Fruit fly (Drosophila melanogaster): ENCODE results near the gene CG42467.

The CG42467 gene

DNA sequence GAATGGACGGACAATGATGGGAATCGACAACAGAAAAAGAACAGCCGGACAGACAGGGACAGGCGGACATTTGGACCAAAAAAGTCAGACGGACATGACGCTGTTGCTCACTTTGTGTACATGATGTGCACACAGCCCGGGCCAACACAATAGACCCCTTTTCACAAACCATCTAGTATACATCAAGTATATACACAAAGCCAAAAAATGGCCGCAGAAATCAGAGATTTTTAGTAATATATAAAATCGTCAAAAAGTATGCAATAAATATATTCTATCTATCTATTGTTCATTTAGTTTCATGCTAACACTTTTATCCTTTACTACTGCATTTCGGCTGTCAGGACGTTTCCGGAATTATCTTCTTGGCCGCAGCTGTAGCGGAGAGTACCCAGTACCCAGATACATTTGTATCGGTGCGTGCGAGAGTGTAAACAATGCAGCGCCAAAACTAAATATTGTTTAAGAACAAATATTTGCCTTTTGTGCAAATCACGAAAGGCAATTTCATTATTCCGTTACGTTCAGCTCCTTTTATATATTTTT lies 18.4 kb downstream of the CG42467 start:
- no peak for TF ChIP-seq noc (tag; optimal IDR thresholded peaks at IDR 0.05)

DNA sequence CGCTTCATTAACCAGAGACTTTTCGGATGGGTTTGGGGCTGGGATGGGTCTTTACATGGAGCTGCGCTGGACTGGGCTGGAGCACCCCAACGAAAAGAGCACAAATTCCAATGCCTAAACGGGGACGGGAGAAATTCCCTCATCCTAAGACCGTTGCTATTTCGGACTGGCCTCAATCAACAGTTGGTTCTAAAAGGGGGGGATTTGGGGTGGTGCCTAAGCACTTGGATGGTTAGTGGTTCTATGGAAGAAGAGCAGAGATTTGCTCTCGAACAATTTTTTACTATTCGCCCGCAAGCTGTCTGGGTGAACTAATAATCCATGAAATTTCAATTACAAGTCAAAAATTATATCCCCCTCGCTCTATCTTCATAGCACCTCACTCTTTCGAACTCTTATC lies 28.5 kb downstream of the CG42467 start:
- TF ChIP-seq noc (tag; optimal IDR thresholded peaks at IDR 0.05) = no peak

DNA sequence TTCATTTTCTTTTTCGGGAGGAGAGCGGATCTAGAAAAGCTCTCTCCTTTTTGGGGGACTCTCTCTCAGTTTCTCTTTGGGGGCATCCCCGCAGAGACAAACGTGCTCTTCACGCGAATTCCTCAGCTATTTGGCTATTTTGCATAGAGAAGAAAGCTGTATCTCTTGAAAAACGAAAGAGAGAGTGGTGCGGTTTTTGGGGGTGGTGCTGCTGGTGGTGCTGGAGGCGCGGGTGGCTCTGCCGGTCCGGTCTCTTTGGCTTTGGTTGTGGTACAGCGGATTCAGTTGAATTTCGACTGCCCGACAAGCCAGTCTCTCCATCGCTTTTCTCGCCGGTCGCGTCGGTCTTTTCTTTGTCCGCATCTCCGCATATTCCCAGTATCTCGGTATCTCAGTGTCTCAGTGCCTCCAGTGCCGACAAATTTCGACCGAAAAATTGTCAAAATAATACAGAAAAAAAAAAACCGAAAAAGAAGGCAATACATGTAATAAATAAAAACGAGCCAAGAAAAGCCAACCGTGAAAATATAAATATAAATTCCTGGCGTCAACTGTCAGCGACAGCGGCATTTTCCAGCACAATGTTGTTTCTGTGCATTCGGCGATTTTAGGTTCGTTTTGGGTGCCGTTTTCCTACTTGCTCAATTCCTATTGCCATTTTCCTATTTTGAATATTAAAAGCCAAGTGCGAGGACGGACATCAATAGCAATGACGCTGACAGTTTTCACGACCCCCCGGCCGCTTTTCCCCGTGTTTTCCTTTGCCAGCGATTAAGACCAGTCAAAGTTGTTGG lies 29.3 kb downstream of the CG42467 start, which contains the start of gene CG10019:
Gene CG10019 (plus strand): TSS at position 285 of the 794 bp plus-strand sequence.
- TF ChIP-seq noc (tag; optimal IDR thresholded peaks at IDR 0.05) = no peak

DNA sequence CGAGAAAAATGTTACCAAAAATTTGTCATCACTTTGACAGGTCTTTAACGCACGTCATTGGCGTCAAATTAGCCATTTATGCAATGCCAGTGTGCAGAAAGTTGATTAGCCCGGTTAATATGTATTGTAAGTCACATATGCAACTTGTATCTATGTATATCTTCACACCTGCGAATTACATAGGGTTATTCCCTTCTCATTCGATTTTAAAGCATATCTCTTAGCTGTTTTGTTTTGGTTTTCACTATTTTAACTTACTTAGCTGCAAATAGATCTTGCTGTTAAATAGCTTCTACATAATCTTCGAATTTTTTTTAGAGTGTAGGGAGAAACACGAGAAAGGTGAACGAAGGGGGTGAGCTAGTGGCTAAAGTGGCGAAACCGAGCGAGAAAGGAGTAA lies 30.0 kb downstream of the CG42467 start:
- TF ChIP-seq noc (tag; optimal IDR thresholded peaks at IDR 0.05) = no peak

DNA sequence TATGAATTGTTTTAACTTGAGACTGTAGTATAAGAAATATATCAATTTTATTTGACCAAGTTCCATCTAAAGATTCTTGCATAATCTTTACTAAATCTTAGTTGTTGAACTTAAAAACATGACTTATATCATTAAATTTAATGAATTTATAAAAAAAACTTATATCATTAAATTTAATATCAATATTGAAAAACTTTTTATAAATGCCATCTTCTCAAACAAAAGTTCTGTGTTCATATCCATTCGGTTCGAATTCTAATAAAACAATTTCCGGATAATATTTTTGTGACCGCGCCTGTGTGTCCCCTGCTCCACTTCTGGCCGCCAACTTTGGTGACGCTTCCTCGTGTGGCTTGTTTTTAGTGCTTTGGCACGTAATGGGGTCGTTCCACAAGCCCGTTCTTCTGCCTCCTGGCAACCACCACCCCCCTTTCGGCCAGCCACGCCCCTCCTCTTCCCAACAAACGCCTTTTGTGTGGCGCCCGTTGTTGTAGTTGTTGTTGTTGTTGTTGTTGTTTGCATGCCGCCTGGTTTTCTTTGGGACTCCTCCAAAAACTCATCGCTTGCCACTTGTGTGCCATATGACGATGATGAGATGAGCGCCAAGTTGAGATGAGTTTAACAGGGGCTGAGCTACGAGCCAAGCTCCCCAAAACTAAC lies 36.0 kb downstream of the CG42467 start:
- TF ChIP-seq noc (tag; optimal IDR thresholded peaks at IDR 0.05) = no peak

DNA sequence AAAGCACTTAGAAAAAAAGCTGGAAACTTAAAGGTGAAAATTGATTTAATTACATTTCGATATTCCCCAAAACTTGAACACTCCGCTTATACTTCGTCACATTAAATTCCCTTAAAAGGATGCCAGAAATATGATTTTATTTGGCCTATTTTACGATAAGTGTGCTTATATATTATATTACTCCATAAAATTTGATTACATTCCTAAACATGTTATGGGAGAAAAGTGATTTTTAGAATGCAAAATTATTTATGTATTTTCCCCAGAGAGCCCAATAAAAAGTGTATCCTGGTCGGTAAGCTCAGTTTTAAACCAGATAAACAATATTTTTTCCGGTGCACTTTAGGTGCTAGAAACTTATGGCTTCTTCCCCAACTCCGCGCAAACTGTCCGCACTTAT lies 36.6 kb downstream of the CG42467 start:
- no peak for TF ChIP-seq noc (tag; optimal IDR thresholded peaks at IDR 0.05)

DNA sequence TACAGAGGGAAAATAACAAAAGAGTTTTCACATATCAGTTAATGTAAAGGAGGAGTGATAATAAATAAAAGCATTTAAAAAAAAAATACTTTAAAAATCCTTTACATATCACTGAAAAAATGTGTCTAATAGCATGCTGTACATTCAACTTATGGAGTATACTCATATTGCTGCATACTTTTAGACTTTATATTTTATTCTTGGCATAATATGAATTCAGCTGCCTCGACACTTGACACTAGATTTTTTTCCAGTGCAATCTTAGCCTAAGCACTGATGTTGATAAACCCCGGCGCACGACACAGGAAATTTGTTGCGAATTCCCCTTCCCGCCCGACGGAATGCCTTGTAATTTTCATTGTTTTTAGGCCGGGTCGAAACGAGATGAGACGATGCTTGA lies 39.4 kb downstream of the CG42467 start:
- no peak for TF ChIP-seq noc (tag; optimal IDR thresholded peaks at IDR 0.05)

DNA sequence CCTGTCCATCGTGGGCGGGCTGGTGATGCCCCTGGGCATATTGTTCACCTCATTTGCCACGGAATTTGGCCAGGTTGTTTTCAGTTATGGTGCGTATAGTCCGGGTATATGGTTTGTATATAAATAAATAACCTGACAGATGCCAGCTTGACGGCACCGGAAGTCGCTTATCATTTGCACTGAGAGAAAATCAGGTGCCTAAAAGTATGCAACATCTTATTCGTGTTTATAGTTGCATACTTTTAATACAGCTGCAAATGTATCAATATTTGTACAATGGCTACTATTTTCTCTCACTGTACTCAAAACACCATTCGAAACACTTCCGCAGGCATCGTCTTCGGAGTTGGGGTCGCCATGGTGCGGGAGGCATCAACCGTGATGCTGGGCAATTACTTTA lies 47.6 kb downstream of the CG42467 start:
- no peak for TF ChIP-seq noc (tag; optimal IDR thresholded peaks at IDR 0.05)

Data from whole organism, larva.